Worm (Caenorhabditis elegans): ENCODE measurements around the gene spdl-1.

- TF ChIP-seq snpc-4 (tag; optimal IDR thresholded peaks at IDR 0.05) (no peak), nhr-76 (tag; optimal IDR thresholded peaks at IDR 0.05) (no peak), mml-1 (tag; optimal IDR thresholded peaks at IDR 0.05) (no peak), nhr-237 (tag; optimal IDR thresholded peaks at IDR 0.05) (no peak)
Measured at ce11 chrII:7772411-7772810, 9.0 kb upstream of the spdl-1 start, which contains the start of gene C06A8.6.

Data from whole organism, L3 larva.